Fruit fly (Drosophila melanogaster) whole organism, adult: Measurements from ENCODE around the gene CG32856.

Experiments
- CG5204 ChIP-seq: fragments of 200-800 bp; sonication (Bioruptor generic); optimal IDR thresholded peaks from 2 replicates; lab custom pipeline; 2016; ENCODE audit warnings: missing biosample characterization, missing genetic modification characterization
- Crg-1 ChIP-seq: fragments of 200-800 bp; sonication (Bioruptor generic); optimal IDR thresholded peaks from 2 replicates; lab custom pipeline; 2016; ENCODE audit warnings: missing biosample characterization, missing genetic modification characterization
- Mnt ChIP-seq: fragments of 200-800 bp; sonication (Bioruptor generic); optimal IDR thresholded peaks from 2 replicates; lab custom pipeline; 2016; ENCODE audit warnings: missing biosample characterization, mild to moderate bottlenecking, missing genetic modification characterization
- kay ChIP-seq: fragments of 200-800 bp; sonication (Bioruptor generic); peaks from one replicate; lab custom pipeline; 2016; ENCODE audit warnings: missing biosample characterization, missing genetic modification characterization, borderline replicate concordance
- ovo ChIP-seq: fragments of 200-800 bp; sonication (Bioruptor generic); optimal IDR thresholded peaks from 2 replicates; lab custom pipeline; 2016; ENCODE audit warnings: missing biosample characterization, missing genetic modification characterization
- pad ChIP-seq: fragments of 200-800 bp; sonication (Bioruptor generic); optimal IDR thresholded peaks from 3 replicates; lab custom pipeline; 2017; ENCODE audit warnings: missing biosample characterization, missing genetic modification characterization, mild to moderate bottlenecking, moderate library complexity, missing genetic modification reagents
- toe ChIP-seq: fragments of 200-800 bp; sonication (Bioruptor generic); optimal IDR thresholded peaks from 2 replicates; lab custom pipeline; 2016; ENCODE audit warnings: missing biosample characterization, missing genetic modification characterization

dm6 chr3R:15987064-15987649 lies 22.0 kb upstream of the CG32856 start:
- TF ChIP-seq kay (GFP tag; lab: Kevin White, UChicago) (peak; percentile 65), ovo (GFP tag; lab: Kevin White, UChicago) (no peak), Crg-1 (GFP tag; lab: Kevin White, UChicago) (no peak), Mnt (GFP tag; lab: Kevin White, UChicago) (no peak), toe (no peak), pad (no peak), CG5204 (GFP tag; lab: Kevin White, UChicago) (no peak)
